Worm (Caenorhabditis elegans) whole organism, L4 larva: ENCODE measurements around the gene K11H12.1.
A peak's percentile ranks its signal among the peaks of the same experiment; 100 is the strongest.

Source experiments
- dpl-1 ChIP-seq: fragments of 150-350 bp; optimal IDR thresholded peaks from 2 replicates; lab custom pipeline; 2014; ENCODE audit warnings: missing biosample characterization, missing genetic modification reagents, missing genetic modification characterization
- hif-1 ChIP-seq, 2 experiments: sonication (generic microtip); optimal IDR thresholded peaks; 2 replicates each; lab custom pipeline; 2016 to 2017; ENCODE audit warnings: missing compliant biosample characterization in 2 of 2, missing genetic modification characterization in 2 of 2, missing genetic modification reagents in 2 of 2, missing genotype in 2 of 2, mild to moderate bottlenecking in 1 of 2
- lin-39 ChIP-seq: fragments of 150-350 bp; optimal IDR thresholded peaks from 2 replicates; lab custom pipeline; 2014; ENCODE audit warnings: missing biosample characterization, missing genetic modification reagents, missing genetic modification characterization
- nhr-77 ChIP-seq: fragments of 150-350 bp; optimal IDR thresholded peaks from 2 replicates; lab custom pipeline; 2014; ENCODE audit warnings: missing biosample characterization, missing genetic modification characterization

DNA sequence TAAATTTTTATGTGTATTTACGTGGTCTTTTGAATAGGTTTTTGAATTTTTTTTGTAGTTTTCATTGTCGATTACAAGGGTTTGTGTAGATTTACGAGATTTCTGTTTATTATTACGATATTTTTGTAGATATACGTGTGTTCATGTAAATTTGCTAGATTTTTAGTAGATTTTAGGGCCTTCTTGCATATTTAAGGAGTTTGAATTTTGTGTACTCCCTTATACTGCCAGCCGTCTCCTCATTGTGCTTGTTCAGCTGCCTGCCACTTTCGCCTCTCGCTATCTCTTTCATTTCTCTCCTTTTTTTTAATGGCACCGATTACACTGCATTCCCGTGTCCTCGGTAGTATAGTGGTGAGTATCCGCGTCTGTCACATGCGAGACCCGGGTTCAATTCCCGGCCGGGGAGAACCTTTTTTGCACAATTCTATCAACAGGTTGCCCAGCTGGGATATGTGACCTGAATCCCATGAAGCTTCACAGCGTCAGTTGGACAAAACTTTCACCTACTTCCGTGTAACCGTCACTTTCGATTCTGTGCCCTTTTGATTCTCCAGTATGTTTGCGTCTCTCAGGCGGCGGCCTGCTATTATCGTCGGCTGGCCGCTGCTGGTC is 29.6 kb upstream of the K11H12.1 start:
- TF ChIP-seq dpl-1 (peak; percentile 18), hif-1 (tag; optimal IDR thresholded peaks at IDR 0.05; lab: Kevin White, UChicago) (peak in 1 of 2 experiments; percentile 62), nhr-77 (tag; lab: Kevin White, UChicago) (no peak), lin-39 (tag; lab: Kevin White, UChicago) (no peak)
